Worm (Caenorhabditis elegans): ENCODE results near the gene T15B7.1.

DNA sequence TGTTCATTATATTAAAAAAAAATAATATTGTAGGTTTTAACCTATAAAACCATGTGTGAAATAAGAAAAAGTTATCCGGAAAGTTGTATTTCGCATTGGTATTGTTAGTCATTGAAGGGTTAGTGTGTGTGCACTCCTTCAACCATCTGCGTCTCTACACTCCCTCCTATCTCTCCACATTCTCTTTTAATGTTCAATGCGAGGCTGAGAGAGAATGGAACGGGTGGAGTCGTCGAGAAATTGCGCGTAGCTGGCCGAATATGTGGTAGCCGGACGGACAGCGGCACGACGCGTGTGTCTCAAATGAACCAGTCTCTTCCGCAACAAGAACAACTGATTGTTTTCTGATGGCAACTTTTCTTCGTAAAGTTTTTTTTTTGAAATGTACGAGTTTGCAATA is 45.6 kb upstream of the T15B7.1 start:
- TF ChIP-seq lin-13 (GFP tag; optimal IDR thresholded peaks at IDR 0.05) (no peak), ceh-82 (tag; optimal IDR thresholded peaks at IDR 0.05) (no peak), unc-130 (GFP tag; optimal IDR thresholded peaks at IDR 0.05) (no peak)
